Fruit fly (Drosophila melanogaster): Measurements from ENCODE around the gene OtopLa.

The OtopLa gene

dm6 chrX:5689417-5690215 lies 41.3 kb upstream of the OtopLa start, which contains the start of the genes PGAP1 and cv (continued):
- TF ChIP-seq Ets65A (GFP tag) (peak; percentile 75), CG15073 (GFP tag; optimal IDR thresholded peaks at IDR 0.05) (no peak), CG13424 (tag; optimal IDR thresholded peaks at IDR 0.05) (peak; percentile 33), CG18011 (GFP tag; optimal IDR thresholded peaks at IDR 0.05) (no peak), Sin3A (optimal IDR thresholded peaks at IDR 0.05) (no peak), CG7839 (tag; optimal IDR thresholded peaks at IDR 0.05) (no peak), dpn (GFP tag; optimal IDR thresholded peaks at IDR 0.05) (peak; percentile 33 to 46), crp (GFP tag; optimal IDR thresholded peaks at IDR 0.05) (no peak), CG1529 (GFP tag; optimal IDR thresholded peaks at IDR 0.05) (no peak), crol (GFP tag; IDR thresholded peaks at IDR 0.05) (no peak), vfl (GFP tag; optimal IDR thresholded peaks at IDR 0.05) (no peak), CG6765 (GFP tag; optimal IDR thresholded peaks at IDR 0.05) (no peak), odd (GFP tag; optimal IDR thresholded peaks at IDR 0.05) (no peak), CG10267 (tag; optimal IDR thresholded peaks at IDR 0.05) (peak; percentile 24), ATbp (GFP tag; optimal IDR thresholded peaks at IDR 0.05) (no peak), her (GFP tag; optimal IDR thresholded peaks at IDR 0.05) (no peak), CG11085 (GFP tag; IDR thresholded peaks at IDR 0.05) (no peak), Xbp1 (GFP tag; optimal IDR thresholded peaks at IDR 0.05) (peak; percentile 5), ssp (GFP tag; IDR thresholded peaks at IDR 0.05) (no peak), Mrtf (GFP tag; IDR thresholded peaks at IDR 0.05) (no peak), Optix (GFP tag; IDR thresholded peaks at IDR 0.05) (no peak), gt (GFP tag; IDR thresholded peaks at IDR 0.05) (no peak), Atf6 (GFP tag; IDR thresholded peaks at IDR 0.05) (no peak), CG10147 (GFP tag; optimal IDR thresholded peaks at IDR 0.05) (no peak), Hr39 (optimal IDR thresholded peaks at IDR 0.05) (no peak), D19B (GFP tag; optimal IDR thresholded peaks at IDR 0.05) (no peak), CG34376 (GFP tag; optimal IDR thresholded peaks at IDR 0.05) (no peak), slp2 (GFP tag; optimal IDR thresholded peaks at IDR 0.05) (no peak), stwl (tag; optimal IDR thresholded peaks at IDR 0.05) (peak; percentile 23), Aef1 (GFP tag; IDR thresholded peaks at IDR 0.05) (no peak), CG7372 (GFP tag; IDR thresholded peaks at IDR 0.05) (no peak), ase (GFP tag; IDR thresholded peaks at IDR 0.05) (no peak), da (GFP tag; optimal IDR thresholded peaks at IDR 0.05) (no peak), danr (GFP tag; IDR thresholded peaks at IDR 0.05) (no peak), pfk (GFP tag; optimal IDR thresholded peaks at IDR 0.05) (no peak), ttk (GFP tag; IDR thresholded peaks at IDR 0.05) (no peak), pb (GFP tag; optimal IDR thresholded peaks at IDR 0.05) (no peak), chinmo (GFP tag; IDR thresholded peaks at IDR 0.05; ENCODE audit: partially characterized antibody) (peak; percentile 70; the same call in 1 of the 4 replicates), fru (optimal IDR thresholded peaks at IDR 0.05) (no peak), twi (tag; optimal IDR thresholded peaks at IDR 0.05) (no peak), Nf-YC (tag; optimal IDR thresholded peaks at IDR 0.05) (no peak), sr (GFP tag; IDR thresholded peaks at IDR 0.05) (no peak), Meics (GFP tag; optimal IDR thresholded peaks at IDR 0.05) (peak; percentile 30), CG30431 (GFP tag; optimal IDR thresholded peaks at IDR 0.05) (no peak), CkIIα-i1 (GFP tag; IDR thresholded peaks at IDR 0.05) (no peak), CG10462 (GFP tag; optimal IDR thresholded peaks at IDR 0.05) (no peak), luna (GFP tag; optimal IDR thresholded peaks at IDR 0.05) (no peak), CG34422 (GFP tag; IDR thresholded peaks at IDR 0.05) (peak; percentile 12; the same call in 1 of the 3 replicates), CG1647 (GFP tag; optimal IDR thresholded peaks at IDR 0.05) (no peak), CG14710 (tag; optimal IDR thresholded peaks at IDR 0.05) (peak; percentile 50), CG14667 (GFP tag; IDR thresholded peaks at IDR 0.05) (no peak), Tbp (GFP tag; optimal IDR thresholded peaks at IDR 0.05) (no peak)
